Worm (Caenorhabditis elegans) whole organism, L3 larva: Measurements from ENCODE around the gene F46B3.9.

Source experiments
- eor-1 ChIP-seq, 2 experiments: fragments of 150-350 bp; optimal IDR thresholded peaks; 2 replicates each; lab custom pipeline; 2014 to 2018; ENCODE audit warnings: missing biosample characterization in 2 of 2, missing genetic modification characterization in 2 of 2
- nhr-28 ChIP-seq: fragments of 150-350 bp; optimal IDR thresholded peaks from 2 replicates; lab custom pipeline; 2014; ENCODE audit warnings: missing biosample characterization, missing genetic modification characterization
- pha-4 ChIP-seq: fragments of 150-350 bp; optimal IDR thresholded peaks from 2 replicates; lab custom pipeline; 2014; ENCODE audit warnings: missing biosample characterization, missing genetic modification reagents, missing genetic modification characterization
- unc-62 ChIP-seq: fragments of 150-350 bp; sonication (generic microtip); optimal IDR thresholded peaks from 4 replicates; lab custom pipeline; 2014; ENCODE audit warnings: missing biosample characterization, missing genetic modification reagents, missing genetic modification characterization

ce11 chrV:20608688-20609087 is 17.3 kb downstream of the F46B3.9 start, which contains the start of gene ttr-12:
- TF ChIP-seq eor-1 (tag; optimal IDR thresholded peaks at IDR 0.05; lab: Kevin White, UChicago) (no peak), pha-4 (tag; lab: Kevin White, UChicago) (no peak), nhr-28 (tag; lab: Kevin White, UChicago) (no peak), unc-62 (no peak)
